Fruit fly (Drosophila melanogaster) Kc167 (cell line): ENCODE measurements around the gene CG6765.

Source experiments
- Myc ChIP-seq: fragments of >200 bp; optimal IDR thresholded peaks from 2 replicates; lab custom pipeline; 2017; ENCODE audit warnings: missing external identifiers
- h ChIP-seq: fragments of >200 bp; optimal IDR thresholded peaks from 3 replicates; lab custom pipeline; 2018; ENCODE audit warnings: missing external identifiers

DNA sequence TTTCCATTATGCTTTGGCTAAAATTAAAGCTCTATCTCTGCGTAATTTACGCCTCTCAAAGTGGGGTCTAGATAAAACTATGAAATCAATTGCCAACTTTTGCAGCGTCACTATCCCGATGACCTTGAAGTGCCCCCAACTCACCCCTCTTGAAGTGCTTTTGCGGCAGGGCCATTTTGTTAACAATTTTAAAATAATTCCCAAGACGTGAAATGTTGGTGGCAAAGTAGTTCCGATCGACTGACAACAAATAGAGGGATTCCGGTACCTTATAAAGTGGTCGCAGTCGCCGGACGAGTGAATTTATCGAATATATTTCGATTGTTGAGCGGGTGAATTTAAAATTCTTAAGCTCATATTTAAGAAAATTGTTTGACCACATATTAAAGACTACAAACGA, 10.7 kb downstream of the CG6765 start, which contains the start of gene GstO2:
- TF ChIP-seq Myc (lab: Kevin White, UChicago): no peak
- no peak for TF ChIP-seq h (lab: Kevin White, UChicago)
